Worm (Caenorhabditis elegans) whole organism, L3 larva: Measurements from ENCODE around the gene lgc-39.

Experiments used
- nhr-12 ChIP-seq: fragments of 150-350 bp; optimal IDR thresholded peaks from 2 replicates; lab custom pipeline; 2014; ENCODE audit warnings: missing biosample characterization, missing genetic modification characterization
- nhr-237 ChIP-seq: fragments of 150-350 bp; optimal IDR thresholded peaks from 2 replicates; lab custom pipeline; 2014; ENCODE audit warnings: missing biosample characterization, missing genetic modification characterization
- nhr-25 ChIP-seq: sonication (generic microtip); optimal IDR thresholded peaks from 2 replicates; lab custom pipeline; 2017; ENCODE audit warnings: missing biosample characterization, missing genetic modification characterization
- nhr-28 ChIP-seq: fragments of 150-350 bp; optimal IDR thresholded peaks from 2 replicates; lab custom pipeline; 2014; ENCODE audit warnings: missing biosample characterization, missing genetic modification characterization
- nhr-77 ChIP-seq: fragments of 150-350 bp; optimal IDR thresholded peaks from 2 replicates; lab custom pipeline; 2014; ENCODE audit warnings: missing biosample characterization, missing genetic modification characterization
- snpc-4 ChIP-seq: fragments of 150-350 bp; optimal IDR thresholded peaks from 2 replicates; lab custom pipeline; 2014; ENCODE audit warnings: missing biosample characterization, missing genetic modification characterization

DNA sequence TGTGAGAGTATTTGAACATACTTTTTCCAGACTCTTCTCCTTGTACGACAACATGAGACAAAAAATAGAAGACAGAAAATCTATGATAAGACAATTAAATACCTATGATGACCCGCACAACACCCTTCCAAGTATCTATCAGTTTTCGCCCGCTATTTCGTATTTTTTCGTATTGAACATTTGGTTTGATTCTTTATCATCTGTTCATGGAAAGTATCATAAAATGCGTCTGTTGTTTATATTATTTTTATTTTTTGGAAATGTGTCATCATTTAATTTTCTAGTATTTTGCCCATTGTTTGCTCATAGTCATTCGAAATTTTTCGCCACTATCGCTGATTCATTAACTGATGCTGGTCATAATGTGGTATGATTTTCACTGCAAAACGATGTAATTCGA is 18.2 kb upstream of the lgc-39 start, which contains the start of gene ugt-39:
- TF ChIP-seq nhr-28 (tag; lab: Kevin White, UChicago) (no peak), nhr-77 (tag; lab: Kevin White, UChicago) (no peak), nhr-12 (tag; lab: Kevin White, UChicago) (no peak), snpc-4 (tag; lab: Kevin White, UChicago) (no peak), nhr-237 (no peak), nhr-25 (tag; lab: Kevin White, UChicago) (no peak)
